Fruit fly (Drosophila melanogaster): Measurements from ENCODE around the gene Chc.

The Chc gene

DNA sequence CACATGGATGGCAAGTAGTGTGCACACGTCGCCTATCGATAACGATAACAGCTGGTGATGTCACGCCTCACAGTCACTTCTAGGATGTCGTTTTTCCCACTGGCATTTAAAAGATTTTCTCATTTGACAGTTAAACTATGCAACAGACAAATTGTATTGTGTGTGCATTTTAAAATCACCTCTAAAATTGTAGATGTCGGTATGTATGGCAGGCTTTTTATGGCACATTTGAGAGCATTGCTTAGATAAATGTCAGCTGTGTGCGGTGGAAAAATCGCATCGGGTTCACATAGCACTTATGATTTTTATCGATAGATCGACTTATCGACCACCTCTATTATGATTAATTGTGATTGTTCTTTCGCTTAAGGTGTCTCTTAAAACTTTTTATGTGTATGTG, 8.8 kb upstream of the Chc start, which contains the start of the genes ArgRS and CG8578 (continued):
- TF ChIP-seq vnd (GFP tag; IDR thresholded peaks at IDR 0.05; ENCODE audit: partially characterized antibody) (peak; percentile 89), jing (GFP tag; optimal IDR thresholded peaks at IDR 0.05) (no peak), Bgb (GFP tag; IDR thresholded peaks at IDR 0.05; ENCODE audit: partially characterized antibody) (peak; percentile 71), CG5245 (GFP tag; optimal IDR thresholded peaks at IDR 0.05) (no peak), ab (GFP tag; optimal IDR thresholded peaks at IDR 0.05) (no peak), Kr (GFP tag; optimal IDR thresholded peaks at IDR 0.05) (no peak), CG16779 (GFP tag; IDR thresholded peaks at IDR 0.05) (no peak), CG9797 (GFP tag; optimal IDR thresholded peaks at IDR 0.05) (peak; percentile 16), her (GFP tag; optimal IDR thresholded peaks at IDR 0.05) (peak; percentile 17), fd102C (GFP tag; optimal IDR thresholded peaks at IDR 0.05) (no peak), CG8281 (tag; optimal IDR thresholded peaks at IDR 0.05) (no peak), CG7987 (GFP tag; optimal IDR thresholded peaks at IDR 0.05) (no peak), Lim3 (GFP tag; IDR thresholded peaks at IDR 0.05) (no peak), CG1529 (GFP tag; optimal IDR thresholded peaks at IDR 0.05) (no peak), Chrac-16 (GFP tag; optimal IDR thresholded peaks at IDR 0.05) (peak; percentile 27), ash1 (GFP tag; optimal IDR thresholded peaks at IDR 0.05) (no peak), MBD-R2 (GFP tag; IDR thresholded peaks at IDR 0.05) (peak; percentile 75), HLHmδ (GFP tag; optimal IDR thresholded peaks at IDR 0.05) (no peak), CG12236 (GFP tag; optimal IDR thresholded peaks at IDR 0.05) (no peak), Dip2 (GFP tag; IDR thresholded peaks at IDR 0.05) (no peak), ara (GFP tag; IDR thresholded peaks at IDR 0.05) (peak; percentile 43; the same call in 1 of the 2 replicates), Dll (GFP tag; IDR thresholded peaks at IDR 0.05; ENCODE audit: partially characterized antibody) (peak; percentile 85), CG12299 (tag; optimal IDR thresholded peaks at IDR 0.05) (no peak), wor (GFP tag; IDR thresholded peaks at IDR 0.05) (no peak; the same call in 1 of the 2 replicates), tup (GFP tag; optimal IDR thresholded peaks at IDR 0.05) (no peak)

DNA sequence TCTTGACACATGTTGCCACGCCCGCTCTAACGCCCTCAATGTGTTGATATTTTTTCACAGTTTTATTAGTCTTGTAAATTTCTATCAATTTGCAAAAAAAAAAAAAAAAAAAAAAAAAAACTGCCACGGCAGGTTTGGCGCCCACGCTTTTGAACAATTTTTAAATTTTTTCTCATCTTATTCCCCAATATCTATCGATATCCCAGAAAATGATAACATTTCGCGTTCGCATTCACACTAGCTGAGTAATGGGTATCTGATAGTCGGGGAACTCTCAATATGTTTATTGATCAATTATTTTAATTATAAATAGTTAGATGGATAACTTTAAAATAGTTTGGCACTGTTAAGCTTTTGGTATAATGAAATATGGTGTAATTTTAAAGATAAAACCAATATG, 6.1 kb upstream of the Chc start:
- TF ChIP-seq phol (tag; optimal IDR thresholded peaks at IDR 0.05) (no peak), Hey (tag; optimal IDR thresholded peaks at IDR 0.05) (no peak), CG7963 (GFP tag; IDR thresholded peaks at IDR 0.05; ENCODE audit: partially characterized antibody) (peak; percentile 99), Dp (GFP tag; optimal IDR thresholded peaks at IDR 0.05) (peak; percentile 55), CG4707 (GFP tag; optimal IDR thresholded peaks at IDR 0.05) (no peak), sob (GFP tag; IDR thresholded peaks at IDR 0.05) (no peak), trem (tag; optimal IDR thresholded peaks at IDR 0.05) (no peak), CG4617 (GFP tag; optimal IDR thresholded peaks at IDR 0.05; ENCODE audit: borderline replicate concordance) (no peak), grn (GFP tag; optimal IDR thresholded peaks at IDR 0.05) (no peak), E2f2 (GFP tag; IDR thresholded peaks at IDR 0.05) (peak; percentile 72), dmrt11E (tag; optimal IDR thresholded peaks at IDR 0.05) (no peak), CG7357 (GFP tag; IDR thresholded peaks at IDR 0.05) (no peak), CG6791 (GFP tag; IDR thresholded peaks at IDR 0.05; ENCODE audit: partially characterized antibody) (peak; percentile 99), CG14965 (GFP tag; optimal IDR thresholded peaks at IDR 0.05; ENCODE audit: borderline replicate concordance) (no peak), gcm2 (GFP tag; optimal IDR thresholded peaks at IDR 0.05) (no peak), Blimp-1 (GFP tag; optimal IDR thresholded peaks at IDR 0.05) (no peak), pita (GFP tag; optimal IDR thresholded peaks at IDR 0.05) (no peak), mam (GFP tag; optimal IDR thresholded peaks at IDR 0.05) (no peak), CG18011 (GFP tag; optimal IDR thresholded peaks at IDR 0.05) (no peak), dysf (GFP tag; IDR thresholded peaks at IDR 0.05) (no peak), cad (GFP tag; optimal IDR thresholded peaks at IDR 0.05) (no peak), pnt (GFP tag; optimal IDR thresholded peaks at IDR 0.05) (no peak), CG16813 (GFP tag; IDR thresholded peaks at IDR 0.05; ENCODE audit: partially characterized antibody) (peak; percentile 95), Bteb2 (GFP tag; optimal IDR thresholded peaks at IDR 0.05) (no peak), CG43689 (GFP tag; IDR thresholded peaks at IDR 0.05) (no peak), Bgb (GFP tag; IDR thresholded peaks at IDR 0.05; ENCODE audit: partially characterized antibody) (peak; percentile 97), Oaz (GFP tag; IDR thresholded peaks at IDR 0.05) (no peak)

All from whole organism, embryonic.